Fruit fly (Drosophila melanogaster) whole organism, embryonic: ENCODE data around the gene Gr64a.

Experiments
- Bgb ChIP-seq: fragments of 200-800 bp; sonication (Bioruptor generic); IDR thresholded peaks from 2 replicates; pipeline ENCODE4 v1.3.6; 2022; ENCODE audit warnings: missing biosample characterization, missing genetic modification characterization; ENCODE audit not compliant: partially characterized antibody
- CG16779 ChIP-seq: fragments of 200-800 bp; sonication (Bioruptor generic); IDR thresholded peaks from 2 replicates; pipeline ENCODE4 v1.3.6; 2022; ENCODE audit warnings: missing biosample characterization, missing genetic modification characterization
- CG1792 ChIP-seq: fragments of 200-800 bp; sonication (Bioruptor generic); optimal IDR thresholded peaks from 2 replicates; lab custom pipeline; 2016; ENCODE audit warnings: missing biosample characterization, missing genetic modification characterization
- CG4730 ChIP-seq: fragments of 200-800 bp; sonication (Bioruptor generic); IDR thresholded peaks from 2 replicates; pipeline ENCODE4 v1.3.6; 2022; ENCODE audit warnings: missing biosample characterization, missing genetic modification characterization
- CG5180 ChIP-seq: fragments of 200-800 bp; sonication (Bioruptor generic); optimal IDR thresholded peaks from 3 replicates; lab custom pipeline; 2017; ENCODE audit warnings: missing biosample characterization, missing genetic modification characterization, mild to moderate bottlenecking, moderate library complexity, missing genetic modification reagents
- CG6654 ChIP-seq: fragments of 200-800 bp; sonication (Bioruptor generic); optimal IDR thresholded peaks from 2 replicates; lab custom pipeline; 2017; ENCODE audit warnings: missing biosample characterization, mild to moderate bottlenecking, missing genetic modification characterization
- CG8089 ChIP-seq: fragments of 200-800 bp; sonication (Bioruptor generic); optimal IDR thresholded peaks from 3 replicates; lab custom pipeline; 2016; ENCODE audit warnings: missing biosample characterization, missing genetic modification characterization
- NC2α ChIP-seq: fragments of 200-800 bp; sonication (Bioruptor generic); optimal IDR thresholded peaks from 2 replicates; lab custom pipeline; 2016; ENCODE audit warnings: missing biosample characterization, missing genetic modification characterization
- TFAM ChIP-seq: fragments of 200-800 bp; sonication (Bioruptor generic); optimal IDR thresholded peaks from 2 replicates; lab custom pipeline; 2017; ENCODE audit warnings: missing biosample characterization, missing genetic modification characterization, inconsistent platforms
- ac ChIP-seq: fragments of 200-800 bp; sonication (Bioruptor generic); optimal IDR thresholded peaks from 3 replicates; lab custom pipeline; 2017; ENCODE audit warnings: missing biosample characterization, mild to moderate bottlenecking, missing genetic modification characterization
- aop ChIP-seq: fragments of 200-800 bp; sonication (Bioruptor generic); IDR thresholded peaks from 2 replicates; pipeline ENCODE4 v1.3.6; 2022; ENCODE audit warnings: missing biosample characterization, missing genetic modification characterization
- salm ChIP-seq: fragments of 200-800 bp; sonication (Bioruptor generic); optimal IDR thresholded peaks from 2 replicates; lab custom pipeline; 2018; ENCODE audit warnings: missing biosample characterization, mild to moderate bottlenecking, missing genetic modification characterization
- sc ChIP-seq, 3 experiments: fragments of >200 bp in 2 of 3; fragments of 200-800 bp in 1 of 3; sonication (Bioruptor generic) in 1 of 3; optimal IDR thresholded peaks; 2 replicates in 2 of 3; 3 replicates in 1 of 3; lab custom pipeline; 2017; ENCODE audit warnings: mild to moderate bottlenecking in 1 of 3, missing biosample characterization in 1 of 3, missing genetic modification characterization in 1 of 3, missing genetic modification reagents in 1 of 3
- stc ChIP-seq: fragments of 200-800 bp; sonication (Bioruptor generic); IDR thresholded peaks from 2 replicates; pipeline ENCODE4 v1.3.6; 2022; ENCODE audit warnings: missing biosample characterization, missing genetic modification characterization

DNA sequence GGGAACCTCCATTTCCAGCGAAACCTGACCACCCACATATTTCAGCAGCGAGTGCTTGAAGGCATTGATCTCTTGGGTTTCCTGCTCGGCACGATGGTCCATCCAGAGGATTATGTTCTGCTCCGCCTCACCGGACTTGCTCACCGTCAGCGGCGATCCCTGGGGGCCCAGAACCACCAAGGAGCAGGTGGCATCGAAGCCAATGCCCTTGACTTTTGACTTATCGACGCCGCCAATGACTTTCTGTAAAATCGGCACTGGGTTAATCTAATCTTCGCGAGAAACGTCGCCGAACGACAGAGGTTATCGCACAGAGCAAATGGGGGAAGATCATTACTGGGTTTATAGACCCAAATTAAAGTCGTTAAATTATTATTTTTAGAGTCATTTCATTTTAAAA lies 2.1 kb upstream of the Gr64a start:
- TF ChIP-seq CG1792 (GFP tag; lab: Kevin White, UChicago): no peak
- no peak for TF ChIP-seq salm (tag; lab: Kevin White, UChicago)
- TF ChIP-seq CG5180 (GFP tag; lab: Kevin White, UChicago): no peak
- TF ChIP-seq Bgb (GFP tag; lab: Robert Waterston, UW): no peak
- TF ChIP-seq CG4730 (GFP tag; lab: Robert Waterston, UW): no peak
- no peak for TF ChIP-seq sc (optimal IDR thresholded peaks at IDR 0.05; lab: Kevin White, UChicago)
- TF ChIP-seq sc (GFP tag; optimal IDR thresholded peaks at IDR 0.05; lab: Kevin White, UChicago): no peak
- no peak for TF ChIP-seq TFAM (GFP tag; lab: Kevin White, UChicago)
- TF ChIP-seq NC2α (GFP tag; lab: Kevin White, UChicago): no peak
- no peak for TF ChIP-seq aop (GFP tag; lab: Robert Waterston, UW)
- TF ChIP-seq CG6654: no peak
- TF ChIP-seq CG16779 (GFP tag; lab: Robert Waterston, UW): no peak
- TF ChIP-seq CG8089 (GFP tag; lab: Kevin White, UChicago): no peak
- no peak for TF ChIP-seq stc (GFP tag; lab: Robert Waterston, UW)
- no peak for TF ChIP-seq ac (GFP tag; lab: Kevin White, UChicago)
